Worm (Caenorhabditis elegans) whole organism, late embryonic: ENCODE data around the gene cex-1.

Experiments used
- C08G9.2 ChIP-seq: sonication (generic microtip); optimal IDR thresholded peaks from 2 replicates; lab custom pipeline; 2016; ENCODE audit warnings: mild to moderate bottlenecking, missing genetic modification characterization, moderate library complexity, missing compliant biosample characterization
- C38D4.7 ChIP-seq: fragments of 200-800 bp; sonication (Bioruptor generic); optimal IDR thresholded peaks from 2 replicates; lab custom pipeline; 2018; ENCODE audit warnings: mild to moderate bottlenecking, missing genetic modification characterization, moderate library complexity, missing compliant biosample characterization
- F13H6.1 ChIP-seq: sonication (generic microtip); optimal IDR thresholded peaks from 2 replicates; lab custom pipeline; 2016; ENCODE audit warnings: missing genetic modification characterization, missing compliant biosample characterization
- T23F11.4 ChIP-seq: fragments of 200-800 bp; sonication (Bioruptor generic); optimal IDR thresholded peaks from 2 replicates; lab custom pipeline; 2018; ENCODE audit warnings: mild to moderate bottlenecking, missing genetic modification characterization, missing compliant biosample characterization
- Y22D7AL.16 ChIP-seq: sonication (generic microtip); optimal IDR thresholded peaks from 2 replicates; lab custom pipeline; 2016; ENCODE audit warnings: missing genetic modification characterization, missing compliant biosample characterization
- ahr-1 ChIP-seq: sonication (generic microtip); optimal IDR thresholded peaks from 2 replicates; lab custom pipeline; 2016; ENCODE audit warnings: missing genetic modification characterization, missing compliant biosample characterization
- ceh-19 ChIP-seq: fragments of 200-800 bp; sonication (Bioruptor generic); optimal IDR thresholded peaks from 2 replicates; lab custom pipeline; 2018; ENCODE audit warnings: mild to moderate bottlenecking, missing genetic modification characterization, missing compliant biosample characterization
- ceh-30 ChIP-seq: fragments of 150-350 bp; optimal IDR thresholded peaks from 2 replicates; lab custom pipeline; 2014; ENCODE audit warnings: missing biosample characterization, missing genetic modification characterization
- ceh-31 ChIP-seq: sonication (generic microtip); optimal IDR thresholded peaks from 2 replicates; lab custom pipeline; 2016; ENCODE audit warnings: missing genetic modification characterization, missing compliant biosample characterization
- ceh-6 ChIP-seq: fragments of 200-800 bp; sonication (Bioruptor generic); optimal IDR thresholded peaks from 2 replicates; lab custom pipeline; 2018; ENCODE audit warnings: mild to moderate bottlenecking, missing genetic modification characterization, missing compliant biosample characterization
- che-1 ChIP-seq: sonication (generic microtip); optimal IDR thresholded peaks from 2 replicates; lab custom pipeline; 2016; ENCODE audit warnings: mild to moderate bottlenecking, missing genetic modification characterization, missing compliant biosample characterization
- dve-1 ChIP-seq: sonication (generic microtip); optimal IDR thresholded peaks from 2 replicates; lab custom pipeline; 2017; ENCODE audit warnings: antibody characterized with exemption, mild to moderate bottlenecking, missing genetic modification characterization, missing compliant biosample characterization
- elt-2 ChIP-seq: sonication (generic microtip); optimal IDR thresholded peaks from 2 replicates; lab custom pipeline; 2016; ENCODE audit warnings: missing genetic modification reagents, missing genetic modification characterization, missing compliant biosample characterization
- fkh-10 ChIP-seq: fragments of 150-350 bp; optimal IDR thresholded peaks from 2 replicates; lab custom pipeline; 2014; ENCODE audit warnings: missing biosample characterization, missing genetic modification reagents, missing genetic modification characterization
- fkh-6 ChIP-seq: sonication (generic microtip); optimal IDR thresholded peaks from 2 replicates; lab custom pipeline; 2016; ENCODE audit warnings: missing genetic modification characterization, missing compliant biosample characterization
- hlh-30 ChIP-seq: sonication (generic microtip); optimal IDR thresholded peaks from 2 replicates; lab custom pipeline; 2017; ENCODE audit warnings: antibody characterized with exemption, missing genetic modification characterization, missing compliant biosample characterization; ENCODE audit not compliant: insufficient read depth
- hlh-8 ChIP-seq: sonication (generic microtip); optimal IDR thresholded peaks from 2 replicates; lab custom pipeline; 2016; ENCODE audit warnings: missing genotype, missing genetic modification characterization, missing compliant biosample characterization
- lim-6 ChIP-seq: sonication (generic microtip); optimal IDR thresholded peaks from 2 replicates; lab custom pipeline; 2016; ENCODE audit warnings: missing genetic modification characterization, missing compliant biosample characterization
- lin-11 ChIP-seq: fragments of 200-800 bp; sonication (Bioruptor generic); optimal IDR thresholded peaks from 2 replicates; lab custom pipeline; 2018; ENCODE audit warnings: mild to moderate bottlenecking, missing genetic modification characterization, missing compliant biosample characterization
- madf-2 ChIP-seq: sonication (generic microtip); optimal IDR thresholded peaks from 2 replicates; lab custom pipeline; 2017; ENCODE audit warnings: missing genetic modification characterization, missing compliant biosample characterization
- nfya-1 ChIP-seq: sonication (generic microtip); optimal IDR thresholded peaks from 2 replicates; lab custom pipeline; 2017; ENCODE audit warnings: missing genetic modification characterization, mild to moderate bottlenecking, missing compliant biosample characterization, antibody characterized with exemption, moderate library complexity
- nhr-232 ChIP-seq: sonication (generic microtip); optimal IDR thresholded peaks from 2 replicates; lab custom pipeline; 2016; ENCODE audit warnings: missing genetic modification characterization, missing compliant biosample characterization
- odd-2 ChIP-seq: sonication (generic microtip); optimal IDR thresholded peaks from 2 replicates; lab custom pipeline; 2017; ENCODE audit warnings: antibody characterized with exemption, mild to moderate bottlenecking, missing genetic modification characterization, missing compliant biosample characterization
- pag-3 ChIP-seq: sonication (generic microtip); optimal IDR thresholded peaks from 2 replicates; lab custom pipeline; 2016; ENCODE audit warnings: missing compliant biosample characterization, missing genetic modification characterization, borderline replicate concordance
- pat-9 ChIP-seq: fragments of 200-800 bp; sonication (Bioruptor generic); optimal IDR thresholded peaks from 2 replicates; lab custom pipeline; 2018; ENCODE audit warnings: mild to moderate bottlenecking, missing genetic modification characterization, moderate library complexity, missing compliant biosample characterization
- pha-2 ChIP-seq: sonication (generic microtip); optimal IDR thresholded peaks from 2 replicates; lab custom pipeline; 2017; ENCODE audit warnings: mild to moderate bottlenecking, missing genetic modification characterization, missing compliant biosample characterization
- pha-4 ChIP-seq: fragments of 150-350 bp; optimal IDR thresholded peaks from 2 replicates; lab custom pipeline; 2018; ENCODE audit warnings: missing biosample characterization, missing genetic modification reagents, missing genetic modification characterization
- pqm-1 ChIP-seq: sonication (generic microtip); optimal IDR thresholded peaks from 2 replicates; lab custom pipeline; 2016; ENCODE audit warnings: missing genetic modification characterization, missing compliant biosample characterization
- sox-4 ChIP-seq: sonication (generic microtip); optimal IDR thresholded peaks from 2 replicates; lab custom pipeline; 2017; ENCODE audit warnings: mild to moderate bottlenecking, missing genetic modification characterization, inconsistent platforms, missing compliant biosample characterization
- syd-9 ChIP-seq: sonication (generic microtip); optimal IDR thresholded peaks from 2 replicates; lab custom pipeline; 2016; ENCODE audit warnings: mild to moderate bottlenecking, missing genetic modification characterization, moderate library complexity, missing compliant biosample characterization
- tbx-2 ChIP-seq: sonication (generic microtip); optimal IDR thresholded peaks from 2 replicates; lab custom pipeline; 2016; ENCODE audit warnings: missing genetic modification characterization, missing compliant biosample characterization
- ttx-3 ChIP-seq: sonication (generic microtip); optimal IDR thresholded peaks from 2 replicates; lab custom pipeline; 2016; ENCODE audit warnings: missing genetic modification reagents, missing genetic modification characterization, missing compliant biosample characterization
- unc-3 ChIP-seq, 2 experiments: fragments of 200-800 bp in 1 of 2; sonication (Bioruptor generic) in 1 of 2; sonication (generic microtip) in 1 of 2; conservative IDR thresholded peaks in 1 of 2; optimal IDR thresholded peaks in 1 of 2; 2 replicates each; pipeline versions ENCODE4 v1.3.6 to Lab custom; 2016 to 2022; ENCODE audit warnings: missing compliant biosample characterization in 2 of 2, missing genetic modification characterization in 2 of 2, missing genetic modification reagents in 1 of 2
- unc-42 ChIP-seq: sonication (generic microtip); optimal IDR thresholded peaks from 2 replicates; lab custom pipeline; 2016; ENCODE audit warnings: missing genotype, missing genetic modification characterization, missing compliant biosample characterization
- unc-55 ChIP-seq: sonication (generic microtip); optimal IDR thresholded peaks from 2 replicates; lab custom pipeline; 2017; ENCODE audit warnings: missing biosample characterization, missing genetic modification reagents, missing genetic modification characterization
- unc-86 ChIP-seq: sonication (generic microtip); optimal IDR thresholded peaks from 2 replicates; lab custom pipeline; 2016; ENCODE audit warnings: missing genetic modification characterization, missing compliant biosample characterization

Gene cex-1

ce11 chrII:5426054-5426453 is 21.4 kb upstream of the cex-1 start:
- no peak for TF ChIP-seq sox-4
- no peak for TF ChIP-seq Y22D7AL.16 (tag; lab: Kevin White, UChicago)
- TF ChIP-seq ceh-6 (GFP tag; lab: Kevin White, UChicago): no peak
- no peak for TF ChIP-seq ceh-19 (GFP tag; lab: Kevin White, UChicago)
- no peak for TF ChIP-seq pha-4 (tag; lab: Kevin White, UChicago)
- peak; percentile 95 for TF ChIP-seq hlh-30 (tag; lab: Kevin White, UChicago)
- no peak for TF ChIP-seq pat-9 (tag; lab: Kevin White, UChicago)
- peak; percentile 33 for TF ChIP-seq unc-55 (GFP tag; lab: Kevin White, UChicago)
- TF ChIP-seq lim-6: no peak
- TF ChIP-seq tbx-2 (tag; lab: Kevin White, UChicago): peak; percentile 43
- no peak for TF ChIP-seq unc-86 (tag; lab: Kevin White, UChicago)
- no peak for TF ChIP-seq syd-9 (tag; lab: Kevin White, UChicago)
- TF ChIP-seq odd-2 (tag; lab: Kevin White, UChicago): no peak
- TF ChIP-seq elt-2 (tag; lab: Kevin White, UChicago): peak; percentile 74
- TF ChIP-seq fkh-10 (GFP tag; lab: Kevin White, UChicago): no peak
- no peak for TF ChIP-seq lin-11 (tag; lab: Kevin White, UChicago)
- peak; percentile 61 for TF ChIP-seq nfya-1 (tag; lab: Kevin White, UChicago)
- no peak for TF ChIP-seq dve-1 (tag; lab: Kevin White, UChicago)
- TF ChIP-seq ceh-31 (tag; lab: Kevin White, UChicago): peak; percentile 6
- TF ChIP-seq ttx-3 (tag; lab: Kevin White, UChicago): no peak

ce11 chrII:5426470-5426869 is 21.0 kb upstream of the cex-1 start:
- TF ChIP-seq ceh-19 (GFP tag; lab: Kevin White, UChicago): no peak
- no peak for TF ChIP-seq ahr-1 (tag; lab: Kevin White, UChicago)
- no peak for TF ChIP-seq tbx-2 (tag; lab: Kevin White, UChicago)

- TF ChIP-seq madf-2 (no peak), pqm-1 (no peak), C38D4.7 (GFP tag; lab: Kevin White, UChicago) (no peak), dve-1 (tag; lab: Kevin White, UChicago) (peak; percentile 3), ahr-1 (tag; lab: Kevin White, UChicago) (no peak), F13H6.1 (tag; lab: Kevin White, UChicago) (no peak), ceh-30 (tag; lab: Kevin White, UChicago) (no peak), pha-2 (tag; lab: Kevin White, UChicago) (no peak), Y22D7AL.16 (tag; lab: Kevin White, UChicago) (no peak), elt-2 (tag; lab: Kevin White, UChicago) (no peak), C08G9.2 (tag; lab: Kevin White, UChicago) (no peak), T23F11.4 (GFP tag; lab: Kevin White, UChicago) (no peak), hlh-8 (no peak), unc-3 (GFP tag; conservative IDR thresholded peaks at IDR 0.05; lab: Robert Waterston, UW) (no peak), unc-3 (tag; optimal IDR thresholded peaks at IDR 0.05; lab: Kevin White, UChicago) (peak; percentile 19), unc-42 (tag; lab: Kevin White, UChicago) (peak; percentile 35), fkh-6 (tag; lab: Kevin White, UChicago) (no peak), che-1 (tag; lab: Kevin White, UChicago) (no peak), sox-4 (no peak), pag-3 (tag; lab: Kevin White, UChicago) (no peak), tbx-2 (tag; lab: Kevin White, UChicago) (peak; percentile 9), nhr-232 (no peak)
Measured at ce11 chrII:5429522-5430257, 17.8 kb upstream of the cex-1 start, which contains the start of the genes F07F6.4 and F07F6.2. Gene F07F6.4, minus strand, starts transcription at chrII:5429572. Gene F07F6.2, plus strand, starts transcription at chrII:5430207.
